Worm (Caenorhabditis elegans): ENCODE data around the gene hal-2.

- TF ChIP-seq dao-5 (tag; optimal IDR thresholded peaks at IDR 0.05) (no peak), W03F9.2 (tag; optimal IDR thresholded peaks at IDR 0.05) (no peak)
These were observed 45.8 kb upstream of the hal-2 start for ce11 chrIII:10134517-10134916.
